Worm (Caenorhabditis elegans): ENCODE measurements around the gene aqp-10.

The aqp-10 gene

DNA sequence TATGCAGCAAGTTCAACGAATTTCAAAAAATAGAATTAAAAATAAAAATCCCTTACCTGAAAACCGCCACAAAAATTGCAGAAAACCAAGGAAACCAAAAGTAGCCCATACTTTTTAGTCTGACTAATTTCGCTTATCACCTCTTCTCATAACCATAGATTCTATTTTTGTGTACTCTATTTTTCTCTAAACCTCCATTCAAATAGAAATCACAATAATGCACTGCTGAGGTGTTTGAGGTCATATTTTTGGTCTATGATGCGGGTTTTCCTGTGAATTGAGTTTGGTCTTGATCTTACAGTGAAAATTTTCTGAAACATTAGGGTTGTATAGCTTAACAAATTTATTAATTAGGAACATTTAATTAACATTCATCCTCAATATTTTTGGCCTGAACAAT lies 12.2 kb upstream of the aqp-10 start, which contains the start of gene cyp-13A1:
TSS of gene cyp-13A1 (minus strand) at position 156 of the 400 bp plus-strand sequence.
- TF ChIP-seq ceh-28 (tag; optimal IDR thresholded peaks at IDR 0.05) (no peak), nhr-28 (tag; optimal IDR thresholded peaks at IDR 0.05) (peak; percentile 64), mxl-3 (GFP tag; optimal IDR thresholded peaks at IDR 0.05) (no peak), mdt-29 (GFP tag; IDR thresholded peaks at IDR 0.05) (no peak), lin-13 (GFP tag; optimal IDR thresholded peaks at IDR 0.05) (no peak), spr-1 (tag; optimal IDR thresholded peaks at IDR 0.05) (no peak), spr-3 (GFP tag; optimal IDR thresholded peaks at IDR 0.05) (no peak), nhr-102 (tag; optimal IDR thresholded peaks at IDR 0.05) (peak; percentile 15), dmd-6 (GFP tag; IDR thresholded peaks at IDR 0.05) (peak; percentile 67; the same call in 1 of the 2 replicates), unc-62 (GFP tag; optimal IDR thresholded peaks at IDR 0.05 in 1 of 2) (peak in 1 of 2 experiments; percentile 87), unc-62 (tag; optimal IDR thresholded peaks at IDR 0.05) (no peak), ZK546.5 (tag; optimal IDR thresholded peaks at IDR 0.05) (no peak), ama-1 (optimal IDR thresholded peaks at IDR 0.05) (no peak), nhr-77 (tag; optimal IDR thresholded peaks at IDR 0.05) (peak; percentile 27), gei-8 (GFP tag; optimal IDR thresholded peaks at IDR 0.05) (no peak), nhr-25 (tag; optimal IDR thresholded peaks at IDR 0.05; ENCODE audit: borderline replicate concordance, insufficient read depth) (no peak), ceh-82 (tag; optimal IDR thresholded peaks at IDR 0.05) (no peak), dpl-1 (GFP tag; optimal IDR thresholded peaks at IDR 0.05) (no peak), pqm-1 (tag; optimal IDR thresholded peaks at IDR 0.05) (peak; percentile 27), dve-1 (tag; optimal IDR thresholded peaks at IDR 0.05; ENCODE audit: insufficient read depth) (peak; percentile 6), lin-15B (tag; optimal IDR thresholded peaks at IDR 0.05) (no peak), arid-1 (GFP tag; conservative IDR thresholded peaks at IDR 0.05) (no peak), lsy-2 (tag; optimal IDR thresholded peaks at IDR 0.05) (no peak), nhr-11 (tag; optimal IDR thresholded peaks at IDR 0.05) (no peak)

DNA sequence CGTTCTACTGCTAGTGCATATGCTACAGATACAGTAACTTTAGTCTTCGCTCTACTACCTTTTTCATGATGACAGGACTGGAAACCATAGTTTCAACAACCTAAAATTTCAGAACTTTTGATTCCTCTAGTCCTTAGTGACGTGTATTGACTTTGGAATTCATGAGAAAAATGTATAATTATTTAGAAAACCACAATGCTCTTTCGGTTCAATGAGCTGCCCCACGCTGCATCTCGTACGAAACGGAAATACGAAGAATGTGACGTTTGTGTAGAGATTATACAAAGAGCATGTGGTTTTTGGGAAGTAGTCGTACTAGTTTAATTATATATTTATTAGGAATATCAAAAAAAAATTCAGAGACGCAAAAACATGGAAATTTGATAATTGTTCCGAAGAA lies 8.8 kb upstream of the aqp-10 start:
- TF ChIP-seq aha-1 (tag) (peak; percentile 9), unc-62 (GFP tag; optimal IDR thresholded peaks at IDR 0.05 in 1 of 2) (peak in 1 of 2 experiments; percentile 19), unc-62 (tag; optimal IDR thresholded peaks at IDR 0.05) (no peak), tra-1 (GFP tag; IDR thresholded peaks at IDR 0.05) (no peak)

DNA sequence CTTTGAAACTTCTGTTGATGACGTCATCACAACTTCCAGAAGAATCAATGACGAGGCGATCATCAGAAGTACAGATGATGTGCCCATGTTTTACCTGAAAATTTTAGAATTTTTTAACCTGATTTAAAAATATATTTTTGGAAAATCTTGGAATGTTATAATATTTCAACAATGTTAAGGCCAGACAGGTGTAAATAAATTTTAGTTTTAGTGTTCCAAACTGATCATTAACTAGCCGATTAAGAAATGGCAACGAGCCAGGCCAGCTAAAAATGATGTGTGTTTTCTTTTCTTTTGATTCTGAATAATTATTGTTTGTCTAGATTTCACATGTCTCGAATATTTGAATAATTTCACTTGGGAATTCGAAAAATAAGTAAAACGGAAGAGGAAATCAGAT lies 6.1 kb upstream of the aqp-10 start, which contains the start of gene T10B9.9:
TSS of gene T10B9.9 (minus strand) at position 101 of the 400 bp plus-strand sequence.
- no peak for TF ChIP-seq Y105C5A.15 (GFP tag; IDR thresholded peaks at IDR 0.05)
- no peak for TF ChIP-seq lsy-2 (tag; optimal IDR thresholded peaks at IDR 0.05)
- TF ChIP-seq snpc-4 (tag; optimal IDR thresholded peaks at IDR 0.05): no peak
- TF ChIP-seq saeg-2 (GFP tag; IDR thresholded peaks at IDR 0.05): no peak
- TF ChIP-seq ZK546.5 (tag; optimal IDR thresholded peaks at IDR 0.05): no peak
- no peak for TF ChIP-seq mdt-29 (GFP tag; IDR thresholded peaks at IDR 0.05)
- no peak for TF ChIP-seq Y5F2A.4 (GFP tag; optimal IDR thresholded peaks at IDR 0.05)
- TF ChIP-seq ceh-28 (tag; optimal IDR thresholded peaks at IDR 0.05): no peak
- no peak for TF ChIP-seq dve-1 (tag; optimal IDR thresholded peaks at IDR 0.05; ENCODE audit: insufficient read depth)
- TF ChIP-seq aha-1 (tag): no peak
- no peak for TF ChIP-seq pqm-1 (tag; optimal IDR thresholded peaks at IDR 0.05)
- no peak for TF ChIP-seq ceh-20 (GFP tag; IDR thresholded peaks at IDR 0.05)
- TF ChIP-seq attf-4 (tag; optimal IDR thresholded peaks at IDR 0.05): no peak

DNA sequence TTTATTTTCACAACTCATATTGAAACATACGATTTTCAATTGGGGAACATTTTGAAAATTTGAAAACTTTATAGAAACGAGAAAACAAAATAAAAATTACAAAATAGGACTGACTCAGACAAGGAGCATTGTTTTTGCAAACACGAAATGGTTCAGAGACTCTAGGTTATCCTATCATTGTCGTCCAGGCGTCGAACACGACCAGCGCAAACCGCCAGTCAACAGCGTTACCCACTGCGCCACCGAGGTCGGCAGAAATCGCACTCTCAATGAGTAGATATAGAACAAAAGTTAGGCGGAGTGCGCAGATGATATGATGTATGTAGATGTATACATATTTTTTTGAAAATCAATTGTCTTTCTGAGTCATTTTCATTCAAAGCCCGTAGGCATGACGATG lies 5.0 kb upstream of the aqp-10 start:
- TF ChIP-seq nhr-25 (tag; optimal IDR thresholded peaks at IDR 0.05; ENCODE audit: borderline replicate concordance, insufficient read depth): peak; percentile 19
- peak; percentile 20 for TF ChIP-seq zip-2 (tag; optimal IDR thresholded peaks at IDR 0.05)
- TF ChIP-seq Y105C5A.15 (GFP tag; IDR thresholded peaks at IDR 0.05): peak; percentile 91
- no peak for TF ChIP-seq jun-1 (tag; optimal IDR thresholded peaks at IDR 0.05)
- TF ChIP-seq arid-1 (GFP tag; conservative IDR thresholded peaks at IDR 0.05): no peak; the same call in 1 of the 2 replicates
- peak; percentile 18 for TF ChIP-seq nhr-6 (tag; optimal IDR thresholded peaks at IDR 0.05)
- TF ChIP-seq dmd-8 (GFP tag; IDR thresholded peaks at IDR 0.05): peak; percentile 85
- TF ChIP-seq dmd-6 (GFP tag; IDR thresholded peaks at IDR 0.05): peak; percentile 67
- no peak for TF ChIP-seq fkh-10 (GFP tag; optimal IDR thresholded peaks at IDR 0.05)
- TF ChIP-seq ceh-32 (tag; optimal IDR thresholded peaks at IDR 0.05; ENCODE audit: poor library complexity): no peak
- TF ChIP-seq ctbp-1 (GFP tag; IDR thresholded peaks at IDR 0.05): peak; percentile 78
- no peak for TF ChIP-seq tag-97 (GFP tag; IDR thresholded peaks at IDR 0.05)
- TF ChIP-seq pha-4 (GFP tag; IDR thresholded peaks at IDR 0.05): peak; percentile 86
- TF ChIP-seq pha-4 (tag; optimal IDR thresholded peaks at IDR 0.05): no peak
- 0 out of 2 replicates have a peak, but pooled peaks have one; percentile 23 for TF ChIP-seq daf-19 (GFP tag; conservative IDR thresholded peaks at IDR 0.05)
- TF ChIP-seq lin-13 (GFP tag; optimal IDR thresholded peaks at IDR 0.05): no peak
- TF ChIP-seq rbr-2 (tag; optimal IDR thresholded peaks at IDR 0.05): peak; percentile 82
- no peak for TF ChIP-seq R02D3.7 (tag; optimal IDR thresholded peaks at IDR 0.05)
- TF ChIP-seq unc-39 (tag; optimal IDR thresholded peaks at IDR 0.05): no peak
- TF ChIP-seq tra-1 (GFP tag; IDR thresholded peaks at IDR 0.05): peak; percentile 85
- TF ChIP-seq aha-1 (tag): peak; percentile 98
- peak; percentile 77 for TF ChIP-seq lin-38 (GFP tag; IDR thresholded peaks at IDR 0.05)
